Fruit fly (Drosophila melanogaster) whole organism, embryonic: ENCODE results near the gene Sur-8.

Source experiments
- Aef1 ChIP-seq: fragments of 200-800 bp; sonication (Bioruptor generic); IDR thresholded peaks from 3 replicates; pipeline ENCODE4 v1.3.6; 2022; ENCODE audit warnings: missing biosample characterization, missing genetic modification characterization
- CG10654 ChIP-seq: fragments of 200-800 bp; sonication (Bioruptor generic); optimal IDR thresholded peaks from 2 replicates; lab custom pipeline; 2016; ENCODE audit warnings: missing biosample characterization, missing genetic modification characterization
- CG16779 ChIP-seq: fragments of 200-800 bp; sonication (Bioruptor generic); IDR thresholded peaks from 2 replicates; pipeline ENCODE4 v1.3.6; 2022; ENCODE audit warnings: missing biosample characterization, missing genetic modification characterization
- CG7839 ChIP-seq: fragments of 200-800 bp; sonication (Bioruptor generic); optimal IDR thresholded peaks from 3 replicates; lab custom pipeline; 2018; ENCODE audit warnings: missing biosample characterization, mild to moderate bottlenecking, missing genetic modification characterization, moderate library complexity
- ap ChIP-seq: fragments of 200-800 bp; sonication (Bioruptor generic); IDR thresholded peaks from 2 replicates; pipeline ENCODE4 v1.3.6; 2022; ENCODE audit warnings: missing biosample characterization, missing genetic modification characterization
- inv ChIP-seq: fragments of 200-800 bp; sonication (Bioruptor generic); IDR thresholded peaks from 2 replicates; pipeline ENCODE4 v1.3.6; 2022; ENCODE audit warnings: missing biosample characterization, missing genetic modification characterization; ENCODE audit not compliant: partially characterized antibody

dm6 chr3R:17377503-17377902 is 24.8 kb downstream of the Sur-8 start:
- TF ChIP-seq Aef1 (GFP tag; lab: Robert Waterston, UW): no peak
- TF ChIP-seq inv (GFP tag; lab: Robert Waterston, UW): no peak
- TF ChIP-seq ap (GFP tag; lab: Robert Waterston, UW): no peak
- no peak for TF ChIP-seq CG10654 (GFP tag; lab: Kevin White, UChicago)
- TF ChIP-seq CG7839: no peak
- TF ChIP-seq CG16779: no peak
